Fruit fly (Drosophila melanogaster) whole organism, embryonic: ENCODE measurements around the gene Snapin.

ENCODE experiments used
- Atf6 ChIP-seq: fragments of 200-800 bp; sonication (Bioruptor generic); IDR thresholded peaks from 2 replicates; pipeline ENCODE4 v1.3.6; 2022; ENCODE audit warnings: missing biosample characterization, missing genetic modification characterization
- Awh ChIP-seq: fragments of 200-800 bp; sonication (Bioruptor generic); IDR thresholded peaks from 2 replicates; pipeline ENCODE4, ENCODE4 v1.3.6; 2022; ENCODE audit warnings: missing biosample characterization, missing genetic modification characterization
- CG10267 ChIP-seq: fragments of 200-800 bp; sonication (Bioruptor generic); optimal IDR thresholded peaks from 2 replicates; lab custom pipeline; 2018; ENCODE audit warnings: missing biosample characterization, mild to moderate bottlenecking, missing genetic modification characterization, moderate library complexity
- CG13775 ChIP-seq: fragments of 200-800 bp; sonication (Bioruptor generic); optimal IDR thresholded peaks from 3 replicates; lab custom pipeline; 2017; ENCODE audit warnings: missing biosample characterization, mild to moderate bottlenecking, missing genetic modification characterization
- CG14667 ChIP-seq: fragments of 200-800 bp; sonication (Bioruptor generic); IDR thresholded peaks from 2 replicates; pipeline ENCODE4 v1.3.6; 2022; ENCODE audit warnings: missing biosample characterization, missing genetic modification characterization
- CG14965 ChIP-seq: fragments of 200-800 bp; sonication (Bioruptor generic); optimal IDR thresholded peaks from 2 replicates; lab custom pipeline; 2016; ENCODE audit warnings: missing biosample characterization, missing genetic modification characterization, borderline replicate concordance
- CG15073 ChIP-seq: fragments of 200-800 bp; sonication (Bioruptor generic); optimal IDR thresholded peaks from 2 replicates; lab custom pipeline; 2016; ENCODE audit warnings: missing biosample characterization, missing genetic modification characterization
- CG15696 ChIP-seq: fragments of 200-800 bp; sonication (Bioruptor generic); optimal IDR thresholded peaks from 2 replicates; lab custom pipeline; 2019; ENCODE audit warnings: missing biosample characterization, mild to moderate bottlenecking, missing genetic modification characterization, moderate library complexity
- CG1603 ChIP-seq: fragments of 200-800 bp; sonication (Bioruptor generic); optimal IDR thresholded peaks from 2 replicates; lab custom pipeline; 2019; ENCODE audit warnings: missing biosample characterization, mild to moderate bottlenecking, missing genetic modification characterization, moderate library complexity
- CG17385 ChIP-seq: fragments of 200-800 bp; sonication (Bioruptor generic); optimal IDR thresholded peaks from 3 replicates; lab custom pipeline; 2018; ENCODE audit warnings: missing biosample characterization, mild to moderate bottlenecking, missing genetic modification characterization
- CG17802 ChIP-seq: fragments of 200-800 bp; sonication (Bioruptor generic); optimal IDR thresholded peaks from 2 replicates; lab custom pipeline; 2018; ENCODE audit warnings: missing biosample characterization, mild to moderate bottlenecking, missing genetic modification characterization, moderate library complexity
- CG17912 ChIP-seq: fragments of 200-800 bp; sonication (Bioruptor generic); optimal IDR thresholded peaks from 2 replicates; lab custom pipeline; 2018; ENCODE audit warnings: missing biosample characterization, mild to moderate bottlenecking, missing genetic modification characterization
- CG18764 ChIP-seq: fragments of 200-800 bp; sonication (Bioruptor generic); optimal IDR thresholded peaks from 3 replicates; lab custom pipeline; 2016; ENCODE audit warnings: missing biosample characterization, missing genetic modification characterization
- CG2120 ChIP-seq: fragments of 200-800 bp; sonication (Bioruptor generic); optimal IDR thresholded peaks from 3 replicates; lab custom pipeline; 2016; ENCODE audit warnings: missing biosample characterization, missing genetic modification characterization
- CG2199 ChIP-seq: fragments of 200-800 bp; sonication (Bioruptor generic); IDR thresholded peaks from 3 replicates; pipeline ENCODE4 v1.3.6; 2022; ENCODE audit warnings: missing biosample characterization, missing genetic modification characterization
- CG3163 ChIP-seq: fragments of 200-800 bp; sonication (Bioruptor generic); optimal IDR thresholded peaks from 3 replicates; lab custom pipeline; 2016; ENCODE audit warnings: missing biosample characterization, missing genetic modification characterization
- CG4707 ChIP-seq: fragments of 200-800 bp; sonication (Bioruptor generic); optimal IDR thresholded peaks from 2 replicates; lab custom pipeline; 2018; ENCODE audit warnings: missing biosample characterization, mild to moderate bottlenecking, missing genetic modification characterization, moderate library complexity
- CG5180 ChIP-seq: fragments of 200-800 bp; sonication (Bioruptor generic); optimal IDR thresholded peaks from 3 replicates; lab custom pipeline; 2017; ENCODE audit warnings: missing biosample characterization, missing genetic modification characterization, mild to moderate bottlenecking, moderate library complexity, missing genetic modification reagents
- CG5245 ChIP-seq: fragments of 200-800 bp; sonication (Bioruptor generic); optimal IDR thresholded peaks from 3 replicates; lab custom pipeline; 2016; ENCODE audit warnings: missing biosample characterization, missing genetic modification characterization
- CG6813 ChIP-seq: fragments of 200-800 bp; sonication (Bioruptor generic); optimal IDR thresholded peaks from 2 replicates; lab custom pipeline; 2017; ENCODE audit warnings: missing biosample characterization, missing genetic modification characterization, mild to moderate bottlenecking, moderate library complexity, missing genetic modification reagents
- CG8290 ChIP-seq, 3 experiments: fragments of 200-800 bp; sonication (Bioruptor generic); optimal IDR thresholded peaks; 2 replicates each; lab custom pipeline; 2016 to 2019; ENCODE audit warnings: missing biosample characterization in 3 of 3, missing genetic modification characterization in 3 of 3, mild to moderate bottlenecking in 2 of 3, moderate library complexity in 1 of 3
- CG8388 ChIP-seq: fragments of 200-800 bp; sonication (Bioruptor generic); optimal IDR thresholded peaks from 2 replicates; lab custom pipeline; 2019; ENCODE audit warnings: missing biosample characterization, mild to moderate bottlenecking, missing genetic modification characterization, moderate library complexity
- CG8944 ChIP-seq: fragments of 200-800 bp; sonication (Bioruptor generic); optimal IDR thresholded peaks from 3 replicates; lab custom pipeline; 2016; ENCODE audit warnings: missing biosample characterization, missing genetic modification characterization
- CG9932 ChIP-seq: fragments of 200-800 bp; sonication (Bioruptor generic); IDR thresholded peaks from 2 replicates; pipeline ENCODE4 v1.3.6; 2022; ENCODE audit warnings: missing biosample characterization, missing genetic modification characterization
- CTCF ChIP-seq: fragments of 200-800 bp; sonication (Bioruptor generic); optimal IDR thresholded peaks from 2 replicates; lab custom pipeline; 2017; ENCODE audit warnings: missing biosample characterization, mild to moderate bottlenecking, missing genetic modification characterization, moderate library complexity
- Dbx ChIP-seq: fragments of 200-800 bp; sonication (Bioruptor generic); IDR thresholded peaks from 3 replicates; pipeline ENCODE4 v1.3.6; 2022; ENCODE audit warnings: missing biosample characterization, missing genetic modification characterization
- Gug ChIP-seq: fragments of 200-800 bp; sonication (Bioruptor generic); IDR thresholded peaks from 4 replicates; pipeline ENCODE4 v1.3.6; 2022; ENCODE audit warnings: missing biosample characterization, missing genetic modification characterization
- Hand ChIP-seq: fragments of 200-800 bp; sonication (Bioruptor generic); optimal IDR thresholded peaks from 2 replicates; lab custom pipeline; 2017; ENCODE audit warnings: mild to moderate bottlenecking, missing biosample characterization, missing genetic modification reagents, missing genetic modification characterization
- HmgD ChIP-seq: fragments of 200-800 bp; sonication (Bioruptor generic); optimal IDR thresholded peaks from 3 replicates; lab custom pipeline; 2016; ENCODE audit warnings: missing biosample characterization, missing genetic modification characterization
- Hr78 ChIP-seq, 2 experiments: fragments of 200-800 bp in 1 of 2; fragments of >200 bp in 1 of 2; sonication (Bioruptor generic) in 1 of 2; optimal IDR thresholded peaks; 2 replicates each; lab custom pipeline; 2017 to 2019; ENCODE audit warnings: missing biosample characterization in 2 of 2, missing genetic modification characterization in 2 of 2, mild to moderate bottlenecking in 1 of 2, moderate library complexity in 1 of 2
- Lhr ChIP-seq: fragments of 200-800 bp; sonication (Bioruptor generic); optimal IDR thresholded peaks from 3 replicates; lab custom pipeline; 2017; ENCODE audit warnings: mild to moderate bottlenecking, missing biosample characterization, missing genetic modification reagents, missing genetic modification characterization
- MTF-1 ChIP-seq: fragments of 200-800 bp; sonication (Bioruptor generic); optimal IDR thresholded peaks from 2 replicates; lab custom pipeline; 2018; ENCODE audit warnings: missing biosample characterization, mild to moderate bottlenecking, missing genetic modification characterization, borderline replicate concordance
- Nf-YC ChIP-seq: fragments of 200-800 bp; optimal IDR thresholded peaks from 3 replicates; lab custom pipeline; 2019; ENCODE audit warnings: missing biosample characterization, mild to moderate bottlenecking, missing genetic modification characterization, moderate library complexity
- Poxn ChIP-seq: fragments of 200-800 bp; sonication (Bioruptor generic); IDR thresholded peaks from 2 replicates; pipeline ENCODE4 v1.3.6; 2022; ENCODE audit warnings: missing biosample characterization, missing genetic modification characterization
- Rfx ChIP-seq: fragments of 200-800 bp; sonication (Bioruptor generic); IDR thresholded peaks from 2 replicates; pipeline ENCODE4 v1.3.6; 2022; ENCODE audit warnings: missing biosample characterization, missing genetic modification characterization
- Sox102F ChIP-seq: fragments of 200-800 bp; sonication (Bioruptor generic); optimal IDR thresholded peaks from 2 replicates; lab custom pipeline; 2018; ENCODE audit warnings: missing biosample characterization, mild to moderate bottlenecking, missing genetic modification characterization, moderate library complexity
- Sry-δ ChIP-seq: fragments of 200-800 bp; sonication (Bioruptor generic); optimal IDR thresholded peaks from 2 replicates; lab custom pipeline; 2016; ENCODE audit warnings: missing biosample characterization, missing genetic modification characterization
- Xbp1 ChIP-seq: fragments of 200-800 bp; sonication (Bioruptor generic); optimal IDR thresholded peaks from 3 replicates; lab custom pipeline; 2016; ENCODE audit warnings: missing biosample characterization, mild to moderate bottlenecking, missing genetic modification characterization
- amos ChIP-seq: fragments of 200-800 bp; sonication (Bioruptor generic); IDR thresholded peaks from 2 replicates; pipeline ENCODE4 v1.3.6; 2022; ENCODE audit warnings: missing biosample characterization, missing genetic modification characterization; ENCODE audit not compliant: partially characterized antibody
- croc ChIP-seq: fragments of 200-800 bp; sonication (Bioruptor generic); conservative IDR thresholded peaks from 3 replicates; pipeline ENCODE4 v1.3.6; 2022; ENCODE audit warnings: missing biosample characterization, missing genetic modification characterization
- dmrt99B ChIP-seq: fragments of 200-800 bp; sonication (Bioruptor generic); optimal IDR thresholded peaks from 2 replicates; lab custom pipeline; 2018; ENCODE audit warnings: missing biosample characterization, mild to moderate bottlenecking, missing genetic modification characterization, moderate library complexity
- fu2 ChIP-seq: fragments of 200-800 bp; sonication (Bioruptor generic); optimal IDR thresholded peaks from 2 replicates; lab custom pipeline; 2016; ENCODE audit warnings: missing biosample characterization, missing genetic modification characterization
- gcm2 ChIP-seq: fragments of 200-800 bp; sonication (Bioruptor generic); optimal IDR thresholded peaks from 2 replicates; lab custom pipeline; 2016; ENCODE audit warnings: missing biosample characterization, missing genetic modification characterization
- h ChIP-seq: fragments of >200 bp; optimal IDR thresholded peaks from 2 replicates; lab custom pipeline; 2017
- kni ChIP-seq: fragments of 200-800 bp; sonication (Bioruptor generic); optimal IDR thresholded peaks from 3 replicates; lab custom pipeline; 2017; ENCODE audit warnings: mild to moderate bottlenecking, missing biosample characterization, missing genetic modification reagents, missing genetic modification characterization
- lmd ChIP-seq: fragments of 200-800 bp; sonication (Bioruptor generic); IDR thresholded peaks from 2 replicates; pipeline ENCODE4 v1.3.6; 2022; ENCODE audit warnings: missing biosample characterization, missing genetic modification characterization
- mam ChIP-seq: fragments of 200-800 bp; sonication (Bioruptor generic); optimal IDR thresholded peaks from 3 replicates; lab custom pipeline; 2016; ENCODE audit warnings: missing biosample characterization, missing genetic modification characterization
- org-1 ChIP-seq: fragments of 200-800 bp; sonication (Bioruptor generic); optimal IDR thresholded peaks from 2 replicates; lab custom pipeline; 2017; ENCODE audit warnings: missing biosample characterization, missing genetic modification characterization
- slbo ChIP-seq: fragments of 200-800 bp; sonication (Bioruptor generic); IDR thresholded peaks from 2 replicates; pipeline ENCODE4 v1.3.6; 2022; ENCODE audit warnings: missing biosample characterization, missing genetic modification characterization
- tgo ChIP-seq: fragments of 200-800 bp; sonication (Bioruptor generic); IDR thresholded peaks from 3 replicates; pipeline ENCODE4 v1.3.6; 2022; ENCODE audit warnings: missing biosample characterization, missing genetic modification characterization
- wdn ChIP-seq: fragments of 200-800 bp; sonication (Bioruptor generic); IDR thresholded peaks from 2 replicates; pipeline ENCODE4 v1.3.6; 2022; ENCODE audit warnings: missing biosample characterization, missing genetic modification characterization

The Snapin gene

dm6 chr2L:2734215-2734614 lies 25.3 kb downstream of the Snapin start (continued):
- TF ChIP-seq CG9932 = peak; percentile 64
- no peak for TF ChIP-seq CG8388 (GFP tag; lab: Kevin White, UChicago)
- TF ChIP-seq mam (GFP tag; lab: Kevin White, UChicago) = peak; percentile 60
- TF ChIP-seq fu2 (GFP tag; lab: Kevin White, UChicago) = peak; percentile 42
- peak; percentile 22; the same call in 2 of the 3 replicates for TF ChIP-seq tgo (GFP tag; lab: Robert Waterston, UW)
- TF ChIP-seq Poxn (GFP tag; lab: Robert Waterston, UW) = 0 out of 2 replicates have a peak, but pooled peaks have one; percentile 11
- TF ChIP-seq dmrt99B (tag; lab: Kevin White, UChicago) = no peak
- TF ChIP-seq gcm2 = peak; percentile 2
- TF ChIP-seq h (lab: Kevin White, UChicago) = no peak
- TF ChIP-seq Awh (GFP tag; lab: Robert Waterston, UW) = no peak
- TF ChIP-seq lmd (GFP tag; lab: Robert Waterston, UW) = peak; percentile 55
- TF ChIP-seq CG17385 (GFP tag; lab: Kevin White, UChicago) = peak; percentile 45
- TF ChIP-seq CG4707 = no peak
- no peak for TF ChIP-seq Sry-δ
- TF ChIP-seq CG5180 (GFP tag; lab: Kevin White, UChicago) = no peak
- TF ChIP-seq CG13775 (GFP tag; lab: Kevin White, UChicago) = peak; percentile 49
- peak; percentile 48; the same call in 1 of the 2 replicates for TF ChIP-seq Atf6 (GFP tag; lab: Robert Waterston, UW)
- TF ChIP-seq Lhr = no peak
- TF ChIP-seq Hr78 (GFP tag; optimal IDR thresholded peaks at IDR 0.05; lab: Kevin White, UChicago) = no peak
- TF ChIP-seq Rfx (GFP tag; lab: Robert Waterston, UW) = peak; percentile 73
- TF ChIP-seq CG17912 (GFP tag; lab: Kevin White, UChicago) = no peak
- TF ChIP-seq CG15073 (GFP tag; lab: Kevin White, UChicago) = no peak
- TF ChIP-seq slbo (GFP tag; lab: Robert Waterston, UW) = peak; percentile 70
- TF ChIP-seq Gug (GFP tag; lab: Robert Waterston, UW) = peak; percentile 4; the same call in 1 of the 4 replicates
- no peak for TF ChIP-seq CG2199
- no peak for TF ChIP-seq CG14965 (GFP tag; lab: Kevin White, UChicago)
- TF ChIP-seq MTF-1 (GFP tag; lab: Kevin White, UChicago) = no peak
- peak; percentile 70 for TF ChIP-seq Dbx (GFP tag; lab: Robert Waterston, UW)
- TF ChIP-seq croc (GFP tag; lab: Robert Waterston, UW) = 0 out of 3 replicates have a peak, but pooled peaks have one; percentile 21
- peak; percentile 1 for TF ChIP-seq CG10267 (tag; lab: Kevin White, UChicago)
- TF ChIP-seq CG14667 (GFP tag; lab: Robert Waterston, UW) = no peak
- no peak for TF ChIP-seq CG15696
- peak; percentile 31 for TF ChIP-seq Xbp1 (GFP tag; lab: Kevin White, UChicago)
- peak; percentile 43 for TF ChIP-seq Sox102F
- peak; percentile 86 for TF ChIP-seq CG2120 (GFP tag; lab: Kevin White, UChicago)
- TF ChIP-seq CG8290 (GFP tag; optimal IDR thresholded peaks at IDR 0.05; lab: Kevin White, UChicago) = no peak
- peak in 1 of 2 experiments; percentile 15 for TF ChIP-seq CG8290 (tag; optimal IDR thresholded peaks at IDR 0.05; lab: Kevin White, UChicago)
- TF ChIP-seq amos (GFP tag; lab: Robert Waterston, UW) = no peak
- no peak for TF ChIP-seq CG3163 (GFP tag; lab: Kevin White, UChicago)
- no peak for TF ChIP-seq CG17802 (tag; lab: Kevin White, UChicago)
- no peak for TF ChIP-seq CG8944 (GFP tag; lab: Kevin White, UChicago)
- no peak for TF ChIP-seq kni (GFP tag; lab: Kevin White, UChicago)
- peak; percentile 18 for TF ChIP-seq CG1603 (tag; lab: Kevin White, UChicago)
- TF ChIP-seq CG6813 = peak; percentile 2
- TF ChIP-seq HmgD (GFP tag; lab: Kevin White, UChicago) = no peak
- no peak for TF ChIP-seq CTCF (GFP tag; lab: Kevin White, UChicago)
- TF ChIP-seq wdn (GFP tag; lab: Robert Waterston, UW) = peak; percentile 34; the same call in 1 of the 2 replicates
- no peak for TF ChIP-seq CG18764 (GFP tag; lab: Kevin White, UChicago)
- no peak for TF ChIP-seq Nf-YC (tag; lab: Kevin White, UChicago)
- TF ChIP-seq Hand (GFP tag; lab: Kevin White, UChicago) = peak; percentile 46
- peak; percentile 24 for TF ChIP-seq org-1 (GFP tag; lab: Kevin White, UChicago)
- no peak for TF ChIP-seq CG5245 (GFP tag; lab: Kevin White, UChicago)
